Worm (Caenorhabditis elegans): Measurements from ENCODE around the gene sut-1.

The sut-1 gene

ce11 chrII:1153299-1153698 lies 30.2 kb upstream of the sut-1 start:
- no peak for TF ChIP-seq hmg-11 (tag; optimal IDR thresholded peaks at IDR 0.05)
- no peak for TF ChIP-seq ceh-82 (tag; optimal IDR thresholded peaks at IDR 0.05)

DNA sequence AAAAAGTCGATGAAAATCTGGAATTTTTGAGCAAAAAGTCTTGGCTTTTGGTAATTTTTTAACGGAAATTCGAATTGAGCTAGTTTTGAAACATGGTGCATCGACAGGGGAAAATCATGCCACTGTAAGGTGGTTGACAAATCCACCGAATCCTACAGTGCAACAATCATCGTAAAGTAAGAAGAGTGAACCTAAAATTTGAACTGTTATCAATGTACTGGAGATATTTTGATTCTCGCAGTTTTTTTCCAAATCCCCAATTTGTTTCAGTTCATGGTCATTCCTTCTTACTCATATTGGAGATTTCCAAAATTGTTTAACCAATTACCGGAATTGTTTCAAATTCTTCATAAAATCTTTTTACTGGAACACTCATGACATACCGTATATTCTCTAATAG lies 29.7 kb upstream of the sut-1 start:
- TF ChIP-seq ama-1 (optimal IDR thresholded peaks at IDR 0.05) (no peak), elt-2 (tag; optimal IDR thresholded peaks at IDR 0.05) (peak; percentile 30)

ce11 chrII:1151810-1152209 lies 28.7 kb upstream of the sut-1 start:
- no peak for TF ChIP-seq nhr-12 (tag; optimal IDR thresholded peaks at IDR 0.05)
- no peak for TF ChIP-seq ceh-16 (tag; optimal IDR thresholded peaks at IDR 0.05)
- no peak for TF ChIP-seq nhr-237 (tag; optimal IDR thresholded peaks at IDR 0.05)

ce11 chrII:1149390-1149789 lies 26.3 kb upstream of the sut-1 start:
- TF ChIP-seq ceh-16 (tag; optimal IDR thresholded peaks at IDR 0.05), result no peak
- TF ChIP-seq elt-1 (tag; optimal IDR thresholded peaks at IDR 0.05), result no peak
- TF ChIP-seq ztf-4 (tag; optimal IDR thresholded peaks at IDR 0.05), result no peak
- TF ChIP-seq unc-62 (GFP tag; optimal IDR thresholded peaks at IDR 0.05), result no peak
- TF ChIP-seq skn-1 (tag; optimal IDR thresholded peaks at IDR 0.05), result no peak
- no peak for TF ChIP-seq zag-1 (tag; optimal IDR thresholded peaks at IDR 0.05)
- TF ChIP-seq egl-5 (tag; optimal IDR thresholded peaks at IDR 0.05), result no peak
- TF ChIP-seq nhr-237 (tag; optimal IDR thresholded peaks at IDR 0.05), result no peak
- no peak for TF ChIP-seq egl-27 (tag; optimal IDR thresholded peaks at IDR 0.05)
- no peak for TF ChIP-seq nhr-28 (tag; optimal IDR thresholded peaks at IDR 0.05)
- TF ChIP-seq nhr-23 (tag; optimal IDR thresholded peaks at IDR 0.05), result no peak
- TF ChIP-seq lin-39 (tag; optimal IDR thresholded peaks at IDR 0.05), result no peak
- no peak for TF ChIP-seq mdl-1 (tag; optimal IDR thresholded peaks at IDR 0.05)

- no peak for TF ChIP-seq nhr-76 (tag; optimal IDR thresholded peaks at IDR 0.05)
- TF ChIP-seq unc-62 (GFP tag; optimal IDR thresholded peaks at IDR 0.05), result no peak
- TF ChIP-seq nhr-28 (tag; optimal IDR thresholded peaks at IDR 0.05), result no peak
- TF ChIP-seq ceh-16 (tag; optimal IDR thresholded peaks at IDR 0.05), result no peak
- no peak for TF ChIP-seq fkh-10 (GFP tag; optimal IDR thresholded peaks at IDR 0.05)
- peak; percentile 29 for TF ChIP-seq nhr-23 (tag; optimal IDR thresholded peaks at IDR 0.05)
- peak; percentile 65 for TF ChIP-seq nhr-43 (tag; optimal IDR thresholded peaks at IDR 0.05; ENCODE audit: poor library complexity, severe bottlenecking)
- TF ChIP-seq sea-2 (GFP tag; optimal IDR thresholded peaks at IDR 0.05), result no peak
- TF ChIP-seq ama-1 (optimal IDR thresholded peaks at IDR 0.05), result no peak
- TF ChIP-seq pqm-1 (tag; optimal IDR thresholded peaks at IDR 0.05), result peak; percentile 64
- TF ChIP-seq lin-15B (tag; optimal IDR thresholded peaks at IDR 0.05), result no peak
- no peak for TF ChIP-seq nhr-11 (tag; optimal IDR thresholded peaks at IDR 0.05)
- no peak for TF ChIP-seq tbx-2 (tag; optimal IDR thresholded peaks at IDR 0.05)
- TF ChIP-seq ZK546.5 (tag; optimal IDR thresholded peaks at IDR 0.05), result no peak
- no peak for TF ChIP-seq fkh-2 (tag; optimal IDR thresholded peaks at IDR 0.05)
- TF ChIP-seq ceh-82 (tag; optimal IDR thresholded peaks at IDR 0.05), result no peak
- TF ChIP-seq elt-3 (tag; optimal IDR thresholded peaks at IDR 0.05), result no peak
- no peak for TF ChIP-seq ztf-11 (tag; optimal IDR thresholded peaks at IDR 0.05)
- TF ChIP-seq hmg-11 (tag; optimal IDR thresholded peaks at IDR 0.05), result no peak
- TF ChIP-seq elt-2 (tag; optimal IDR thresholded peaks at IDR 0.05), result peak; percentile 76
- no peak for TF ChIP-seq nfya-1 (tag; optimal IDR thresholded peaks at IDR 0.05; ENCODE audit: insufficient read depth)
Observed at ce11 chrII:1143173-1143738, 20.2 kb upstream of the sut-1 start.

DNA sequence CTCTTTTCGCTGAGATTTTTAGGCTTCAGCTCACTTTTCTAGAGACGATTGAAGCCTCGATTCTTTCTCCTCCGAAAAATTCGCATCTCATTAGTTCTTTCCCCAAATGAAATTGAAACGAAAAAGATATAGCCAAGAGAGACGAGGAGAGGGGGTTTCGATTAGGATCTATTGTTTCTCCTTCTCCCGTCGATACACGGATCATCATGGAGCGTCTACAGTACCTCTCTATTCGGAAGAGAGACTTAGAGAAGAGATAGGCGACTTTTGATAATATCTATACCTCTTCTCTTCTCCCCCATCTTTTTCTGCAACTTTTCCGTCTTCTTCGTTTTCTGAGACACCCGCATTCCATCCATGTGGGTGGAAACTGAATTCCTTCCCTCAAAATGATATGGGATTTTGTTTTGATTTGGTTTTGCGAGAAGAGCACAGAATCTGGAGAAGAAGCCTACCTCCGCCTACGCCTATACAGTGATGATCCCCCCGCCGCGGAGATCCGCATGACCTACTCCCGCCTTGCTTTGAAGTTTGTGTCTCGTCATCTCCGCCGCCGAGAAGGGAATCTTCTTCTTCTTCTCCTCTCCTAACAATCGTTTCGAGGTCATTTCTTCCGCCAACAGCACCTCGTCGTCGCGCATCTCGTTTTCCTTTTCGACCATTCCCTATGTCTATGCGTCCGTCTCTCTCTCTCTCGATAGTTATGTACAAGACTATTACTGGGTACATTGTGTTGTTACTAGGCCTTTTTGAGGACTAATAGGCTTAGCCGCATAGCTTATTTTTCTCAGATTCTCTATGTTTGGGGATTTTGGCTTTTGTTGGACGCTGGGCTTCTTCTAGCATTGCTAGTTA lies 18.9 kb upstream of the sut-1 start:
- TF ChIP-seq sea-2 (GFP tag; optimal IDR thresholded peaks at IDR 0.05) (no peak), nhr-12 (tag; optimal IDR thresholded peaks at IDR 0.05) (no peak), nhr-23 (tag; optimal IDR thresholded peaks at IDR 0.05) (peak; percentile 17), fkh-2 (tag; optimal IDR thresholded peaks at IDR 0.05) (no peak), elt-1 (tag; optimal IDR thresholded peaks at IDR 0.05) (peak; percentile 43), nhr-25 (tag; optimal IDR thresholded peaks at IDR 0.05) (peak; percentile 44), fos-1 (tag; optimal IDR thresholded peaks at IDR 0.05) (no peak), egl-5 (tag; optimal IDR thresholded peaks at IDR 0.05) (no peak)
